Worm (Caenorhabditis elegans): ENCODE measurements around the gene scav-3.

DNA sequence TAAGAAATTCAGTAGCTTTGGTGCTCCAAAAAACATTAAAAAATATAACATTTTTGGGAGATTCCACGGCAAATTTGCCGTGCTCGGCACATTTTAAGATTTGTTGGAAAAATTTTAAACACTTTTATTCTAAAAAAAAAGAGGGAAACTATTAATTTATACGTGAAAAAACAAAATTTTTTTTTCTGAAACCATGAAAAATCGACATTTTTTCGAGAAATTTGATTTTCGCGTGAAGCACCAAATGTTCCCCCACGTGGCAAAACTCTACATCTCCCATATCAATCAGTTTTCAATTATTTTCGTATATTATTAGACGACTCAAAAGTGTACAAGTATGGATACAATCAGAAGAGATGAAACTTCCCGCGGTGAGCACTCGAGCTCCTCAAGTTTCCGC is 20.4 kb downstream of the scav-3 start, which contains the start of gene fbxa-218:
- TF ChIP-seq nhr-21 (tag; optimal IDR thresholded peaks at IDR 0.05): no peak
- TF ChIP-seq nhr-237 (tag; optimal IDR thresholded peaks at IDR 0.05): no peak
- no peak for TF ChIP-seq nhr-77 (tag; optimal IDR thresholded peaks at IDR 0.05)
- no peak for TF ChIP-seq ama-1 (optimal IDR thresholded peaks at IDR 0.05)
- TF ChIP-seq nhr-12 (tag; optimal IDR thresholded peaks at IDR 0.05): no peak
- no peak for TF ChIP-seq gmeb-1 (tag; optimal IDR thresholded peaks at IDR 0.05)
- no peak for TF ChIP-seq elt-3 (tag; optimal IDR thresholded peaks at IDR 0.05)
- TF ChIP-seq ceh-82 (tag; optimal IDR thresholded peaks at IDR 0.05): no peak
- TF ChIP-seq R02D3.7 (tag; optimal IDR thresholded peaks at IDR 0.05): no peak
- no peak for TF ChIP-seq sem-4 (tag; optimal IDR thresholded peaks at IDR 0.05)
- no peak for TF ChIP-seq peb-1 (tag; optimal IDR thresholded peaks at IDR 0.05)
- no peak for TF ChIP-seq unc-39 (tag; optimal IDR thresholded peaks at IDR 0.05)
- TF ChIP-seq blmp-1 (tag; optimal IDR thresholded peaks at IDR 0.05; ENCODE audit: insufficient read depth): no peak
- no peak for TF ChIP-seq ZK546.5 (tag; optimal IDR thresholded peaks at IDR 0.05)
